Worm (Caenorhabditis elegans) whole organism, L2 larva: ENCODE measurements around the gene ZK1248.19.

Experiments used
- F13H6.1 ChIP-seq: sonication (generic microtip); optimal IDR thresholded peaks from 2 replicates; lab custom pipeline; 2016; ENCODE audit warnings: missing genetic modification characterization, missing compliant biosample characterization
- R02D3.7 ChIP-seq: fragments of 150-350 bp; optimal IDR thresholded peaks from 2 replicates; lab custom pipeline; 2014; ENCODE audit warnings: missing biosample characterization, missing genetic modification characterization
- Y55F3AM.14 ChIP-seq: fragments of 200-800 bp; sonication (Bioruptor generic); optimal IDR thresholded peaks from 2 replicates; lab custom pipeline; 2018; ENCODE audit warnings: mild to moderate bottlenecking, missing genetic modification characterization, missing compliant biosample characterization
- alr-1 ChIP-seq: fragments of 150-350 bp; optimal IDR thresholded peaks from 2 replicates; lab custom pipeline; 2014; ENCODE audit warnings: missing biosample characterization, missing genetic modification characterization
- aly-2 ChIP-seq: fragments of 150-350 bp; optimal IDR thresholded peaks from 2 replicates; lab custom pipeline; 2014; ENCODE audit warnings: missing biosample characterization, missing genetic modification characterization
- ama-1 ChIP-seq: fragments of 150-350 bp; optimal IDR thresholded peaks from 2 replicates; lab custom pipeline; 2018; ENCODE audit warnings: inconsistent platforms
- blmp-1 ChIP-seq: sonication (generic microtip); optimal IDR thresholded peaks from 2 replicates; lab custom pipeline; 2017; ENCODE audit warnings: missing genetic modification characterization, mild to moderate bottlenecking, missing compliant biosample characterization, antibody characterized with exemption, moderate library complexity; ENCODE audit not compliant: insufficient read depth
- ceh-16 ChIP-seq: fragments of 150-350 bp; optimal IDR thresholded peaks from 2 replicates; lab custom pipeline; 2014; ENCODE audit warnings: missing biosample characterization, missing genetic modification characterization
- ceh-82 ChIP-seq: fragments of 150-350 bp; optimal IDR thresholded peaks from 2 replicates; lab custom pipeline; 2014; ENCODE audit warnings: missing biosample characterization, missing genetic modification characterization
- crh-2 ChIP-seq: sonication (generic microtip); optimal IDR thresholded peaks from 2 replicates; lab custom pipeline; 2017; ENCODE audit warnings: missing biosample characterization, missing genetic modification characterization
- egl-27 ChIP-seq: sonication (generic microtip); optimal IDR thresholded peaks from 3 replicates; lab custom pipeline; 2017; ENCODE audit warnings: missing biosample characterization, missing genetic modification reagents, missing genetic modification characterization
- fos-1 ChIP-seq: fragments of 150-350 bp; optimal IDR thresholded peaks from 2 replicates; lab custom pipeline; 2014; ENCODE audit warnings: missing biosample characterization, missing genetic modification characterization
- gmeb-1 ChIP-seq: fragments of 150-350 bp; optimal IDR thresholded peaks from 2 replicates; lab custom pipeline; 2014; ENCODE audit warnings: missing biosample characterization, missing genetic modification characterization
- lin-13 ChIP-seq: fragments of 150-350 bp; optimal IDR thresholded peaks from 2 replicates; lab custom pipeline; 2014; ENCODE audit warnings: missing biosample characterization, missing genetic modification reagents, missing genetic modification characterization
- mab-5 ChIP-seq: fragments of 150-350 bp; optimal IDR thresholded peaks from 2 replicates; lab custom pipeline; 2014; ENCODE audit warnings: missing biosample characterization, missing genetic modification characterization
- nhr-10 ChIP-seq: sonication (generic microtip); optimal IDR thresholded peaks from 2 replicates; lab custom pipeline; 2017; ENCODE audit warnings: missing biosample characterization, missing genetic modification characterization
- nhr-11 ChIP-seq: fragments of 150-350 bp; optimal IDR thresholded peaks from 2 replicates; lab custom pipeline; 2014; ENCODE audit warnings: missing biosample characterization, missing genetic modification characterization
- nhr-129 ChIP-seq: fragments of 150-350 bp; optimal IDR thresholded peaks from 2 replicates; lab custom pipeline; 2014; ENCODE audit warnings: missing biosample characterization, missing genetic modification characterization
- nhr-21 ChIP-seq: fragments of 150-350 bp; optimal IDR thresholded peaks from 2 replicates; lab custom pipeline; 2014; ENCODE audit warnings: missing biosample characterization, missing genetic modification characterization
- nhr-23 ChIP-seq: fragments of 150-350 bp; optimal IDR thresholded peaks from 2 replicates; lab custom pipeline; 2014; ENCODE audit warnings: missing biosample characterization, missing genetic modification reagents, missing genetic modification characterization
- nhr-237 ChIP-seq: fragments of 150-350 bp; optimal IDR thresholded peaks from 2 replicates; lab custom pipeline; 2014; ENCODE audit warnings: missing biosample characterization, missing genetic modification characterization
- nhr-6 ChIP-seq: fragments of 150-350 bp; optimal IDR thresholded peaks from 2 replicates; lab custom pipeline; 2014; ENCODE audit warnings: missing biosample characterization, missing genetic modification characterization
- nhr-77 ChIP-seq: fragments of 150-350 bp; optimal IDR thresholded peaks from 2 replicates; lab custom pipeline; 2014; ENCODE audit warnings: missing biosample characterization, missing genetic modification characterization
- peb-1 ChIP-seq: fragments of 150-350 bp; optimal IDR thresholded peaks from 2 replicates; lab custom pipeline; 2014; ENCODE audit warnings: missing biosample characterization, missing genetic modification characterization
- sma-3 ChIP-seq: sonication (generic microtip); optimal IDR thresholded peaks from 2 replicates; lab custom pipeline; 2016; ENCODE audit warnings: missing genetic modification reagents, missing genetic modification characterization, missing compliant biosample characterization
- sma-9 ChIP-seq, 2 experiments: fragments of 150-350 bp in 1 of 2; sonication (generic microtip) in 1 of 2; optimal IDR thresholded peaks; 2 replicates each; lab custom pipeline; 2014 to 2016; ENCODE audit warnings: missing genetic modification characterization in 2 of 2, mild to moderate bottlenecking in 1 of 2, missing biosample characterization in 1 of 2, missing compliant biosample characterization in 1 of 2, missing genetic modification reagents in 1 of 2, moderate library complexity in 1 of 2
- unc-39 ChIP-seq: fragments of 150-350 bp; optimal IDR thresholded peaks from 2 replicates; lab custom pipeline; 2014; ENCODE audit warnings: missing biosample characterization, missing genetic modification characterization
- unc-55 ChIP-seq: fragments of 150-350 bp; sonication (generic microtip); optimal IDR thresholded peaks from 3 replicates; lab custom pipeline; 2014; ENCODE audit warnings: missing biosample characterization, missing genetic modification reagents, missing genetic modification characterization
- unc-62 ChIP-seq: fragments of 150-350 bp; optimal IDR thresholded peaks from 2 replicates; lab custom pipeline; 2014; ENCODE audit warnings: missing biosample characterization, missing genetic modification reagents, missing genetic modification characterization
- zag-1 ChIP-seq: fragments of 150-350 bp; optimal IDR thresholded peaks from 2 replicates; lab custom pipeline; 2014; ENCODE audit warnings: missing biosample characterization, missing genetic modification characterization
- ztf-4 ChIP-seq: fragments of 150-350 bp; optimal IDR thresholded peaks from 2 replicates; lab custom pipeline; 2014; ENCODE audit warnings: missing biosample characterization, missing genetic modification characterization

Gene ZK1248.19

ce11 chrII:5872414-5872813, 33.2 kb upstream of the ZK1248.19 start:
- TF ChIP-seq sma-3 (GFP tag; lab: Kevin White, UChicago) (no peak), fos-1 (tag; lab: Kevin White, UChicago) (peak; percentile 53)

ce11 chrII:5871508-5871907, 32.3 kb upstream of the ZK1248.19 start:
- TF ChIP-seq unc-62 (GFP tag; lab: Kevin White, UChicago) (no peak), sma-9 (GFP tag; optimal IDR thresholded peaks at IDR 0.05; lab: Kevin White, UChicago) (peak; percentile 16), sma-9 (tag; optimal IDR thresholded peaks at IDR 0.05; lab: Kevin White, UChicago) (no peak), nhr-129 (tag; lab: Kevin White, UChicago) (peak; percentile 23), unc-55 (GFP tag; lab: Kevin White, UChicago) (peak; percentile 45), mab-5 (peak; percentile 73)

- TF ChIP-seq nhr-77 (tag; lab: Kevin White, UChicago) (no peak), nhr-237 (tag; lab: Kevin White, UChicago) (no peak), ztf-4 (tag; lab: Kevin White, UChicago) (no peak), ceh-16 (tag; lab: Kevin White, UChicago) (no peak), mab-5 (no peak), nhr-23 (tag; lab: Kevin White, UChicago) (no peak), aly-2 (tag; lab: Kevin White, UChicago) (no peak)
- TF ChIP-seq, all 48 proteins: peak for 0
Observed at ce11 chrII:5866920-5867319, 27.7 kb upstream of the ZK1248.19 start.

- TF ChIP-seq nhr-21 (tag; lab: Kevin White, UChicago) (no peak), fos-1 (tag; lab: Kevin White, UChicago) (peak; percentile 89)
Observed at ce11 chrII:5865405-5866308, 26.4 kb upstream of the ZK1248.19 start, which contains the start of gene F55C12.19. TSS of gene F55C12.19 (plus strand) at chrII:5866139.

ce11 chrII:5863893-5864292, 24.7 kb upstream of the ZK1248.19 start, which contains the start of gene tag-234:
TSS of gene tag-234 (plus strand) at chrII:5864193.
- TF ChIP-seq lin-13: no peak
- no peak for TF ChIP-seq gmeb-1 (tag; lab: Kevin White, UChicago)
- peak; percentile 50 for TF ChIP-seq fos-1 (tag; lab: Kevin White, UChicago)
- no peak for TF ChIP-seq nhr-23 (tag; lab: Kevin White, UChicago)
- TF ChIP-seq ceh-82 (tag; lab: Kevin White, UChicago): no peak
- no peak for TF ChIP-seq R02D3.7 (tag; lab: Kevin White, UChicago)
- TF ChIP-seq, all 48 proteins: peak for 1

ce11 chrII:5860621-5861020, 21.4 kb upstream of the ZK1248.19 start:
- TF ChIP-seq crh-2 (tag; lab: Kevin White, UChicago) (no peak), fos-1 (tag; lab: Kevin White, UChicago) (no peak), nhr-10 (tag; lab: Kevin White, UChicago) (no peak), ceh-16 (tag; lab: Kevin White, UChicago) (no peak), unc-55 (GFP tag; lab: Kevin White, UChicago) (no peak), nhr-11 (no peak), ceh-82 (tag; lab: Kevin White, UChicago) (no peak), peb-1 (no peak), egl-27 (tag; lab: Kevin White, UChicago) (no peak), nhr-23 (tag; lab: Kevin White, UChicago) (no peak), R02D3.7 (tag; lab: Kevin White, UChicago) (no peak), blmp-1 (tag; lab: Kevin White, UChicago) (no peak), nhr-6 (tag; lab: Kevin White, UChicago) (no peak), alr-1 (no peak), unc-39 (tag; lab: Kevin White, UChicago) (no peak), sma-9 (GFP tag; optimal IDR thresholded peaks at IDR 0.05; lab: Kevin White, UChicago) (no peak), sma-9 (tag; optimal IDR thresholded peaks at IDR 0.05; lab: Kevin White, UChicago) (no peak), ama-1 (no peak), zag-1 (tag; lab: Kevin White, UChicago) (no peak), Y55F3AM.14 (GFP tag; lab: Kevin White, UChicago) (no peak), F13H6.1 (no peak)
